Fruit fly (Drosophila melanogaster) whole organism, embryonic: ENCODE results near the gene CG9171.

Experiments used
- Abd-B ChIP-seq: fragments of 200-800 bp; sonication (Bioruptor generic); optimal IDR thresholded peaks from 2 replicates; lab custom pipeline; 2018; ENCODE audit warnings: missing biosample characterization, mild to moderate bottlenecking, missing genetic modification characterization, moderate library complexity
- CG10147 ChIP-seq: fragments of 200-800 bp; sonication (Bioruptor generic); optimal IDR thresholded peaks from 2 replicates; lab custom pipeline; 2019; ENCODE audit warnings: missing biosample characterization, mild to moderate bottlenecking, missing genetic modification characterization, moderate library complexity
- CG11695 ChIP-seq: fragments of 200-800 bp; sonication (Bioruptor generic); IDR thresholded peaks from 3 replicates; pipeline ENCODE4 v1.3.6; 2022; ENCODE audit warnings: missing biosample characterization, missing genetic modification characterization
- CG12659 ChIP-seq: fragments of 200-800 bp; sonication (Bioruptor generic); optimal IDR thresholded peaks from 3 replicates; lab custom pipeline; 2017; ENCODE audit warnings: mild to moderate bottlenecking, missing biosample characterization, missing genetic modification reagents, missing genetic modification characterization
- CG15601 ChIP-seq: fragments of 200-800 bp; sonication (Bioruptor generic); optimal IDR thresholded peaks from 3 replicates; lab custom pipeline; 2019; ENCODE audit warnings: missing biosample characterization, mild to moderate bottlenecking, missing genetic modification characterization, moderate library complexity
- CG15696 ChIP-seq: fragments of 200-800 bp; sonication (Bioruptor generic); optimal IDR thresholded peaks from 2 replicates; lab custom pipeline; 2019; ENCODE audit warnings: missing biosample characterization, mild to moderate bottlenecking, missing genetic modification characterization, moderate library complexity
- CG1602 ChIP-seq: fragments of 200-800 bp; sonication (Bioruptor generic); optimal IDR thresholded peaks from 3 replicates; lab custom pipeline; 2016; ENCODE audit warnings: missing biosample characterization, missing genetic modification characterization
- CG2199 ChIP-seq: fragments of 200-800 bp; sonication (Bioruptor generic); IDR thresholded peaks from 3 replicates; pipeline ENCODE4 v1.3.6; 2022; ENCODE audit warnings: missing biosample characterization, missing genetic modification characterization
- CG32532 ChIP-seq: fragments of 200-800 bp; sonication (Bioruptor generic); IDR thresholded peaks from 2 replicates; pipeline ENCODE4 v1.3.6; 2022; ENCODE audit warnings: missing biosample characterization, missing genetic modification characterization
- CG42726 ChIP-seq: fragments of 200-800 bp; sonication (Bioruptor generic); IDR thresholded peaks from 2 replicates; pipeline ENCODE4 v1.3.6; 2022; ENCODE audit warnings: missing biosample characterization, missing genetic modification characterization; ENCODE audit not compliant: partially characterized antibody
- CG4820 ChIP-seq: fragments of 200-800 bp; sonication (Bioruptor generic); optimal IDR thresholded peaks from 3 replicates; lab custom pipeline; 2016; ENCODE audit warnings: missing biosample characterization, missing genetic modification characterization
- CG6791 ChIP-seq: fragments of 200-800 bp; sonication (Bioruptor generic); IDR thresholded peaks from 3 replicates; pipeline ENCODE4 v1.3.6; 2022; ENCODE audit warnings: missing biosample characterization, missing genetic modification characterization; ENCODE audit not compliant: partially characterized antibody
- CTCF ChIP-seq: fragments of 200-800 bp; sonication (Bioruptor generic); optimal IDR thresholded peaks from 2 replicates; lab custom pipeline; 2017; ENCODE audit warnings: missing biosample characterization, mild to moderate bottlenecking, missing genetic modification characterization, moderate library complexity
- CoRest ChIP-seq: fragments of 200-800 bp; sonication (Bioruptor generic); optimal IDR thresholded peaks from 3 replicates; lab custom pipeline; 2018; ENCODE audit warnings: missing biosample characterization, mild to moderate bottlenecking, missing genetic modification characterization, moderate library complexity
- D19A ChIP-seq: fragments of 200-800 bp; optimal IDR thresholded peaks from 3 replicates; lab custom pipeline; 2019; ENCODE audit warnings: missing biosample characterization, mild to moderate bottlenecking, missing genetic modification characterization, moderate library complexity
- Dp ChIP-seq: fragments of 200-800 bp; sonication (Bioruptor generic); optimal IDR thresholded peaks from 2 replicates; lab custom pipeline; 2018; ENCODE audit warnings: missing biosample characterization, mild to moderate bottlenecking, missing genetic modification characterization, moderate library complexity
- Dref ChIP-seq: fragments of 200-800 bp; sonication (Bioruptor generic); IDR thresholded peaks from 2 replicates; pipeline ENCODE4 v1.3.6; 2022; ENCODE audit warnings: missing biosample characterization, missing genetic modification characterization
- Drgx ChIP-seq: fragments of 200-800 bp; sonication (Bioruptor generic); IDR thresholded peaks from 2 replicates; pipeline ENCODE4 v1.3.6; 2022; ENCODE audit warnings: missing biosample characterization, missing genetic modification characterization
- E2f2 ChIP-seq: fragments of 200-800 bp; sonication (Bioruptor generic); IDR thresholded peaks from 2 replicates; pipeline ENCODE4 v1.3.6; 2022; ENCODE audit warnings: missing biosample characterization, missing genetic modification characterization
- HHEX ChIP-seq: fragments of 200-800 bp; sonication (Bioruptor generic); optimal IDR thresholded peaks from 3 replicates; lab custom pipeline; 2017; ENCODE audit warnings: missing biosample characterization, mild to moderate bottlenecking, missing genetic modification characterization, missing genetic modification reagents
- Lhr ChIP-seq: fragments of 200-800 bp; sonication (Bioruptor generic); optimal IDR thresholded peaks from 3 replicates; lab custom pipeline; 2017; ENCODE audit warnings: mild to moderate bottlenecking, missing biosample characterization, missing genetic modification reagents, missing genetic modification characterization
- Myb ChIP-seq: fragments of 200-800 bp; sonication (Bioruptor generic); optimal IDR thresholded peaks from 2 replicates; lab custom pipeline; 2016; ENCODE audit warnings: missing biosample characterization, missing genetic modification characterization
- Opbp ChIP-seq: fragments of 200-800 bp; sonication (Bioruptor generic); IDR thresholded peaks from 3 replicates; pipeline ENCODE4 v1.3.6; 2022; ENCODE audit warnings: missing biosample characterization, missing genetic modification characterization; ENCODE audit not compliant: partially characterized antibody
- Pdp1 ChIP-seq, 2 experiments: fragments of 200-800 bp; sonication (Bioruptor generic); optimal IDR thresholded peaks; 3 replicates each; lab custom pipeline; 2016; ENCODE audit warnings: missing biosample characterization in 2 of 2, missing genetic modification characterization in 2 of 2, mild to moderate bottlenecking in 1 of 2, moderate library complexity in 1 of 2
- Rfx ChIP-seq: fragments of 200-800 bp; sonication (Bioruptor generic); IDR thresholded peaks from 2 replicates; pipeline ENCODE4 v1.3.6; 2022; ENCODE audit warnings: missing biosample characterization, missing genetic modification characterization
- Stat92E ChIP-seq, 3 experiments: fragments of >200 bp in 2 of 3; fragments of 200-800 bp in 1 of 3; sonication (Bioruptor generic) in 1 of 3; optimal IDR thresholded peaks; 2 replicates each; lab custom pipeline; 2017 to 2019; ENCODE audit warnings: missing biosample characterization in 3 of 3, missing genetic modification characterization in 3 of 3, mild to moderate bottlenecking in 1 of 3, moderate library complexity in 1 of 3
- TFAM ChIP-seq: fragments of 200-800 bp; sonication (Bioruptor generic); optimal IDR thresholded peaks from 2 replicates; lab custom pipeline; 2017; ENCODE audit warnings: missing biosample characterization, missing genetic modification characterization, inconsistent platforms
- Vsx1 ChIP-seq: fragments of 200-800 bp; sonication (Bioruptor generic); optimal IDR thresholded peaks from 2 replicates; lab custom pipeline; 2017; ENCODE audit warnings: missing biosample characterization, mild to moderate bottlenecking, missing genetic modification characterization, missing genetic modification reagents
- disco-r ChIP-seq: fragments of 200-800 bp; sonication (Bioruptor generic); optimal IDR thresholded peaks from 2 replicates; lab custom pipeline; 2016; ENCODE audit warnings: missing biosample characterization, missing genetic modification characterization
- dysf ChIP-seq: fragments of 200-800 bp; sonication (Bioruptor generic); IDR thresholded peaks from 3 replicates; pipeline ENCODE4 v1.3.6; 2022; ENCODE audit warnings: missing biosample characterization, missing genetic modification characterization
- ems ChIP-seq: fragments of 200-800 bp; sonication (Bioruptor generic); optimal IDR thresholded peaks from 3 replicates; lab custom pipeline; 2016; ENCODE audit warnings: missing biosample characterization, missing genetic modification characterization
- fd3F ChIP-seq: fragments of 200-800 bp; sonication (Bioruptor generic); optimal IDR thresholded peaks from 2 replicates; lab custom pipeline; 2018; ENCODE audit warnings: missing biosample characterization, mild to moderate bottlenecking, missing genetic modification characterization, moderate library complexity
- fd64A ChIP-seq: fragments of 200-800 bp; sonication (Bioruptor generic); optimal IDR thresholded peaks from 3 replicates; lab custom pipeline; 2018; ENCODE audit warnings: missing biosample characterization, mild to moderate bottlenecking, missing genetic modification characterization
- fru ChIP-seq: fragments of >200 bp; optimal IDR thresholded peaks from 2 replicates; lab custom pipeline; 2017
- gce ChIP-seq: fragments of 200-800 bp; sonication (Bioruptor generic); IDR thresholded peaks from 3 replicates; pipeline ENCODE4 v1.3.6; 2022; ENCODE audit warnings: missing biosample characterization, missing genetic modification characterization
- ken ChIP-seq: fragments of 200-800 bp; sonication (Bioruptor generic); IDR thresholded peaks from 3 replicates; pipeline ENCODE4 v1.3.6; 2022; ENCODE audit warnings: missing biosample characterization, missing genetic modification characterization
- lab ChIP-seq: fragments of 200-800 bp; sonication (Bioruptor generic); optimal IDR thresholded peaks from 3 replicates; lab custom pipeline; 2017; ENCODE audit warnings: missing biosample characterization, missing genetic modification characterization, mild to moderate bottlenecking, moderate library complexity, missing genetic modification reagents
- pita ChIP-seq: fragments of 200-800 bp; sonication (Bioruptor generic); optimal IDR thresholded peaks from 2 replicates; lab custom pipeline; 2017; ENCODE audit warnings: missing biosample characterization, mild to moderate bottlenecking, missing genetic modification characterization
- prd ChIP-seq, 3 experiments: fragments of >200 bp in 2 of 3; fragments of 200-800 bp in 1 of 3; sonication (Bioruptor generic) in 1 of 3; optimal IDR thresholded peaks in 2 of 3; IDR thresholded peaks in 1 of 3; 2 replicates in 2 of 3; 3 replicates in 1 of 3; pipeline versions ENCODE4 v1.3.6 to Lab custom; 2017 to 2022; ENCODE audit warnings: missing biosample characterization in 1 of 3, missing genetic modification characterization in 1 of 3
- pzg ChIP-seq: fragments of 200-800 bp; sonication (Bioruptor generic); optimal IDR thresholded peaks from 3 replicates; lab custom pipeline; 2018; ENCODE audit warnings: missing biosample characterization, mild to moderate bottlenecking, missing genetic modification characterization, moderate library complexity
- shn ChIP-seq: fragments of 200-800 bp; sonication (Bioruptor generic); optimal IDR thresholded peaks from 3 replicates; lab custom pipeline; 2016; ENCODE audit warnings: missing biosample characterization, missing genetic modification characterization
- slbo ChIP-seq: fragments of 200-800 bp; sonication (Bioruptor generic); IDR thresholded peaks from 2 replicates; pipeline ENCODE4 v1.3.6; 2022; ENCODE audit warnings: missing biosample characterization, missing genetic modification characterization
- sob ChIP-seq: fragments of 200-800 bp; sonication (Bioruptor generic); IDR thresholded peaks from 2 replicates; pipeline ENCODE4 v1.3.6; 2022; ENCODE audit warnings: missing biosample characterization, missing genetic modification characterization
- stwl ChIP-seq: fragments of 200-800 bp; sonication (Bioruptor generic); optimal IDR thresholded peaks from 3 replicates; lab custom pipeline; 2018; ENCODE audit warnings: missing biosample characterization, mild to moderate bottlenecking, missing genetic modification characterization, moderate library complexity
- trem ChIP-seq: fragments of 200-800 bp; optimal IDR thresholded peaks from 3 replicates; lab custom pipeline; 2019; ENCODE audit warnings: missing biosample characterization, mild to moderate bottlenecking, missing genetic modification characterization, moderate library complexity
- unpg ChIP-seq: fragments of 200-800 bp; sonication (Bioruptor generic); optimal IDR thresholded peaks from 3 replicates; lab custom pipeline; 2018; ENCODE audit warnings: missing biosample characterization, mild to moderate bottlenecking, missing genetic modification characterization, moderate library complexity
- vvl ChIP-seq: fragments of 200-800 bp; sonication (Bioruptor generic); IDR thresholded peaks from 2 replicates; pipeline ENCODE4 v1.3.6; 2022; ENCODE audit warnings: missing biosample characterization, missing genetic modification characterization
- zen ChIP-seq: fragments of 200-800 bp; sonication (Bioruptor generic); optimal IDR thresholded peaks from 3 replicates; lab custom pipeline; 2018; ENCODE audit warnings: missing biosample characterization, mild to moderate bottlenecking, missing genetic modification characterization, moderate library complexity
- zf30C ChIP-seq: fragments of 200-800 bp; sonication (Bioruptor generic); optimal IDR thresholded peaks from 3 replicates; lab custom pipeline; 2018; ENCODE audit warnings: missing biosample characterization, mild to moderate bottlenecking, missing genetic modification characterization

CG9171 gene

DNA sequence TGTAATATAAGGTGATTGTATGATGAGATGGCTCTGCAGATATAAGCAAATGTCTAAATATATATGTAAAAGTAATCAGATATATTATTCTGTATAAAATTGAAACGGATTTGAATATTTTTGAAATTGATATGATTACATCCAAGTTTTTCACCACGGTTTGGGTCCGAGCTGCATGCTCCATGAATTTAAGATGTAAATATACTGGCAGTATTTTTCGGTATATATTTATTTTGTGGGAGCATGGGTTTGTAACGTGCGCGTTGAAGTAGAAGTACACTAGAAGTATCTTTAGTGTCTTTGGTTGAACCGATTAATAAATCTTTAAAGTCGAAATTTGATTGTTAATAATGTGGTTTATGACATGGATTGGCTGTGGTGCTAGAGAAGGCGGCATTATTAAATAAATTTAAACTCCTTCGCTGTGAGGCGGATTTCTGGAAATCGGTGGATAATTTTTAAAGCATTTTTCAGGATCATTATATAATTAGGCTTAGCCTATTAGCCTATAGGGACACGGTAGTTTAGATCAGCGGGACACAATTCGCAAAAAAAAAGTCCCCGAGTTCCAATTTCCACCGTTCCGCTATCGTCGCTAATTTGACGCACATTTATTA is 76.1 kb downstream of the CG9171 start (continued):
- TF ChIP-seq Lhr (peak; percentile 65), gce (GFP tag; lab: Robert Waterston, UW) (no peak), prd (optimal IDR thresholded peaks at IDR 0.05; lab: Kevin White, UChicago) (no peak), prd (GFP tag; IDR thresholded peaks at IDR 0.05; lab: Robert Waterston, UW) (peak; percentile 9; the same call in 1 of the 3 replicates), Dp (GFP tag; lab: Kevin White, UChicago) (peak; percentile 63), TFAM (GFP tag; lab: Kevin White, UChicago) (no peak), D19A (tag; lab: Kevin White, UChicago) (peak; percentile 15), CG6791 (GFP tag; lab: Robert Waterston, UW) (peak; percentile 50; the same call in 2 of the 3 replicates), shn (GFP tag; lab: Kevin White, UChicago) (no peak), CG11695 (GFP tag; lab: Robert Waterston, UW) (0 out of 3 replicates have a peak, but pooled peaks have one; percentile 15), zen (tag; lab: Kevin White, UChicago) (peak; percentile 40), lab (GFP tag; lab: Kevin White, UChicago) (peak; percentile 20), CoRest (tag; lab: Kevin White, UChicago) (peak; percentile 9), E2f2 (GFP tag; lab: Robert Waterston, UW) (peak; percentile 78), ken (GFP tag; lab: Robert Waterston, UW) (no peak), ems (GFP tag; lab: Kevin White, UChicago) (no peak), CG32532 (GFP tag; lab: Robert Waterston, UW) (peak; percentile 5; the same call in 1 of the 2 replicates), disco-r (no peak), Pdp1 (GFP tag; optimal IDR thresholded peaks at IDR 0.05; lab: Kevin White, UChicago) (peak in 1 of 2 experiments; percentile 52), CTCF (GFP tag; lab: Kevin White, UChicago) (peak; percentile 78), Dref (GFP tag; lab: Robert Waterston, UW) (peak; percentile 48), Vsx1 (peak; percentile 10), fd64A (GFP tag; lab: Kevin White, UChicago) (no peak), dysf (no peak), Abd-B (GFP tag; lab: Kevin White, UChicago) (peak; percentile 59), CG2199 (GFP tag; lab: Robert Waterston, UW) (peak; percentile 59; the same call in 1 of the 3 replicates), CG10147 (peak; percentile 18), HHEX (peak; percentile 2), CG42726 (peak; percentile 39), unpg (no peak), vvl (peak; percentile 19; the same call in 1 of the 2 replicates), stwl (tag; lab: Kevin White, UChicago) (peak; percentile 51), zf30C (peak; percentile 41), slbo (GFP tag; lab: Robert Waterston, UW) (peak; percentile 30), Opbp (peak; percentile 55), Rfx (0 out of 2 replicates have a peak, but pooled peaks have one; percentile 4), pita (GFP tag; lab: Kevin White, UChicago) (peak; percentile 84), CG15601 (peak; percentile 1), CG12659 (GFP tag; lab: Kevin White, UChicago) (peak; percentile 19), CG15696 (no peak), Drgx (GFP tag; lab: Robert Waterston, UW) (0 out of 2 replicates have a peak, but pooled peaks have one; percentile 30), sob (no peak), fru (lab: Kevin White, UChicago) (no peak), pzg (peak; percentile 57), CG1602 (no peak), Myb (GFP tag; lab: Kevin White, UChicago) (peak; percentile 83), Stat92E (GFP tag; optimal IDR thresholded peaks at IDR 0.05; lab: Kevin White, UChicago) (no peak), CG4820 (GFP tag; lab: Kevin White, UChicago) (peak; percentile 4), fd3F (no peak), trem (tag; lab: Kevin White, UChicago) (peak; percentile 49)
